Fruit fly (Drosophila melanogaster): Measurements from ENCODE around the gene kmr.

dm6 chr3R:13765456-13765855 is 50.4 kb downstream of the kmr start, which contains the start of gene CG9312:
- no peak for TF ChIP-seq CG8478 (optimal IDR thresholded peaks at IDR 0.05)
- no peak for TF ChIP-seq CTCF (optimal IDR thresholded peaks at IDR 0.05)
